Worm (Caenorhabditis elegans) whole organism, L4 larva: ENCODE data around the gene nhr-257.

Source experiments
- F10B5.3 ChIP-seq: sonication (generic microtip); optimal IDR thresholded peaks from 2 replicates; lab custom pipeline; 2016; ENCODE audit warnings: mild to moderate bottlenecking, missing genetic modification characterization, missing compliant biosample characterization
- F37D6.2 ChIP-seq: sonication (generic microtip); optimal IDR thresholded peaks from 2 replicates; lab custom pipeline; 2016; ENCODE audit warnings: mild to moderate bottlenecking, missing genetic modification characterization, missing compliant biosample characterization
- R02D3.7 ChIP-seq: fragments of 150-350 bp; sonication (generic microtip); optimal IDR thresholded peaks from 3 replicates; lab custom pipeline; 2014; ENCODE audit warnings: missing biosample characterization, missing genetic modification characterization
- T26A8.4 ChIP-seq: fragments of 200-800 bp; sonication (Bioruptor generic); IDR thresholded peaks from 2 replicates; pipeline ENCODE4 v1.3.6; 2022; ENCODE audit warnings: missing genetic modification characterization, missing compliant biosample characterization
- Y75B8A.6 ChIP-seq: fragments of 200-800 bp; sonication (Bioruptor generic); IDR thresholded peaks from 2 replicates; pipeline ENCODE4 v1.3.6; 2022; ENCODE audit warnings: missing genetic modification reagents, missing genetic modification characterization, missing compliant biosample characterization
- ama-1 ChIP-seq: fragments of 150-350 bp; optimal IDR thresholded peaks from 2 replicates; lab custom pipeline; 2014; ENCODE audit warnings: inconsistent platforms, mixed read lengths
- arid-1 ChIP-seq: fragments of 200-800 bp; sonication (Bioruptor generic); conservative IDR thresholded peaks from 2 replicates; pipeline ENCODE4 v1.3.6; 2022; ENCODE audit warnings: missing genetic modification reagents, missing genetic modification characterization, missing compliant biosample characterization
- attf-4 ChIP-seq: sonication (generic microtip); optimal IDR thresholded peaks from 3 replicates; lab custom pipeline; 2017; ENCODE audit warnings: missing biosample characterization, missing genetic modification characterization
- daf-19 ChIP-seq: fragments of 200-800 bp; sonication (Bioruptor generic); conservative IDR thresholded peaks from 2 replicates; pipeline ENCODE4 v1.3.6; 2022; ENCODE audit warnings: missing genetic modification characterization, missing compliant biosample characterization
- daf-8 ChIP-seq: fragments of 200-800 bp; sonication (Bioruptor generic); IDR thresholded peaks from 2 replicates; pipeline ENCODE4 v1.3.6; 2022; ENCODE audit warnings: missing genetic modification characterization, missing compliant biosample characterization
- dmd-9 ChIP-seq: fragments of 200-800 bp; sonication (Bioruptor generic); IDR thresholded peaks from 2 replicates; pipeline ENCODE4 v1.3.6; 2022; ENCODE audit warnings: missing genetic modification reagents, missing genetic modification characterization, missing compliant biosample characterization
- duxl-1 ChIP-seq: sonication (generic microtip); optimal IDR thresholded peaks from 2 replicates; lab custom pipeline; 2016; ENCODE audit warnings: mild to moderate bottlenecking, missing genetic modification characterization, moderate library complexity, missing compliant biosample characterization; ENCODE audit not compliant: poor library complexity
- egl-27 ChIP-seq: sonication (generic microtip); optimal IDR thresholded peaks from 3 replicates; lab custom pipeline; 2017; ENCODE audit warnings: missing biosample characterization, missing genetic modification reagents, missing genetic modification characterization
- fos-1 ChIP-seq: fragments of 150-350 bp; optimal IDR thresholded peaks from 2 replicates; lab custom pipeline; 2014; ENCODE audit warnings: missing biosample characterization, missing genetic modification characterization
- gei-8 ChIP-seq: fragments of 200-800 bp; sonication (Bioruptor generic); optimal IDR thresholded peaks from 2 replicates; lab custom pipeline; 2018; ENCODE audit warnings: mild to moderate bottlenecking, missing genetic modification characterization, missing compliant biosample characterization
- hif-1 ChIP-seq, 2 experiments: sonication (generic microtip); optimal IDR thresholded peaks; 2 replicates each; lab custom pipeline; 2016 to 2017; ENCODE audit warnings: missing compliant biosample characterization in 2 of 2, missing genetic modification characterization in 2 of 2, missing genetic modification reagents in 2 of 2, missing genotype in 2 of 2, mild to moderate bottlenecking in 1 of 2
- hlh-30 ChIP-seq: sonication (generic microtip); optimal IDR thresholded peaks from 2 replicates; lab custom pipeline; 2017; ENCODE audit warnings: antibody characterized with exemption, mild to moderate bottlenecking, missing genetic modification characterization, missing compliant biosample characterization; ENCODE audit not compliant: insufficient read depth
- hmg-1.1 ChIP-seq: fragments of 200-800 bp; sonication (Bioruptor generic); IDR thresholded peaks from 2 replicates; pipeline ENCODE4 v1.3.6; 2022; ENCODE audit warnings: missing genetic modification reagents, missing genetic modification characterization, missing compliant biosample characterization
- lin-1 ChIP-seq: fragments of 200-800 bp; sonication (Bioruptor generic); IDR thresholded peaks from 2 replicates; pipeline ENCODE4 v1.3.6; 2022; ENCODE audit warnings: missing genetic modification reagents, missing genetic modification characterization, missing compliant biosample characterization
- lin-15B ChIP-seq: fragments of 150-350 bp; sonication (generic microtip); optimal IDR thresholded peaks from 3 replicates; lab custom pipeline; 2014; ENCODE audit warnings: missing biosample characterization, missing genetic modification characterization
- lin-38 ChIP-seq: fragments of 200-800 bp; sonication (Bioruptor generic); IDR thresholded peaks from 2 replicates; pipeline ENCODE4 v1.3.6; 2022; ENCODE audit warnings: missing genetic modification reagents, missing genetic modification characterization, missing compliant biosample characterization
- madf-9 ChIP-seq: fragments of 200-800 bp; sonication (Bioruptor generic); conservative IDR thresholded peaks from 2 replicates; pipeline ENCODE4 v1.3.6; 2022; ENCODE audit warnings: missing genetic modification reagents, missing genetic modification characterization, missing compliant biosample characterization
- mdl-1 ChIP-seq, 2 experiments: fragments of 150-350 bp in 1 of 2; sonication (generic microtip) in 1 of 2; optimal IDR thresholded peaks; 2 replicates each; lab custom pipeline; 2014 to 2017; ENCODE audit warnings: missing biosample characterization in 2 of 2, missing genetic modification characterization in 2 of 2
- mdt-29 ChIP-seq: fragments of 200-800 bp; sonication (Bioruptor generic); IDR thresholded peaks from 2 replicates; pipeline ENCODE4 v1.3.6; 2022; ENCODE audit warnings: missing genetic modification reagents, missing genetic modification characterization, missing compliant biosample characterization
- mep-1 ChIP-seq: fragments of 150-350 bp; sonication (generic microtip); optimal IDR thresholded peaks from 3 replicates; lab custom pipeline; 2014; ENCODE audit warnings: missing biosample characterization, missing genetic modification characterization
- mes-2 ChIP-seq: sonication (generic microtip); optimal IDR thresholded peaks from 2 replicates; lab custom pipeline; 2016; ENCODE audit warnings: missing genotype, mild to moderate bottlenecking, missing genetic modification characterization, missing compliant biosample characterization; ENCODE audit not compliant: poor library complexity, severe bottlenecking
- mxl-2 ChIP-seq: fragments of 200-800 bp; sonication (Bioruptor generic); conservative IDR thresholded peaks from 2 replicates; pipeline ENCODE4 v1.3.6; 2022; ENCODE audit warnings: missing genetic modification reagents, missing genetic modification characterization, missing compliant biosample characterization
- nhr-10 ChIP-seq: fragments of 150-350 bp; optimal IDR thresholded peaks from 2 replicates; lab custom pipeline; 2014; ENCODE audit warnings: missing biosample characterization, missing genetic modification characterization
- nhr-11 ChIP-seq: fragments of 150-350 bp; optimal IDR thresholded peaks from 2 replicates; lab custom pipeline; 2014; ENCODE audit warnings: missing biosample characterization, missing genetic modification characterization
- nhr-111 ChIP-seq: fragments of 200-800 bp; sonication (Bioruptor generic); optimal IDR thresholded peaks from 2 replicates; lab custom pipeline; 2018; ENCODE audit warnings: mild to moderate bottlenecking, missing genetic modification characterization, missing compliant biosample characterization
- nhr-25 ChIP-seq: sonication (generic microtip); optimal IDR thresholded peaks from 2 replicates; lab custom pipeline; 2017; ENCODE audit warnings: missing genetic modification characterization, mild to moderate bottlenecking, missing compliant biosample characterization, antibody characterized with exemption, moderate library complexity, borderline replicate concordance; ENCODE audit not compliant: insufficient read depth
- nhr-28 ChIP-seq: fragments of 150-350 bp; optimal IDR thresholded peaks from 2 replicates; lab custom pipeline; 2014; ENCODE audit warnings: missing biosample characterization, missing genetic modification characterization
- nhr-76 ChIP-seq: fragments of 150-350 bp; optimal IDR thresholded peaks from 2 replicates; lab custom pipeline; 2014; ENCODE audit warnings: missing biosample characterization, missing genetic modification characterization
- pha-4 ChIP-seq, 2 experiments: fragments of 150-350 bp in 1 of 2; fragments of 200-800 bp in 1 of 2; sonication (Bioruptor generic) in 1 of 2; IDR thresholded peaks in 1 of 2; optimal IDR thresholded peaks in 1 of 2; 2 replicates each; pipeline versions ENCODE4 v1.3.6 to Lab custom; 2014 to 2022; ENCODE audit warnings: missing genetic modification characterization in 2 of 2, missing genetic modification reagents in 2 of 2, missing biosample characterization in 1 of 2, missing compliant biosample characterization in 1 of 2
- spr-3 ChIP-seq: fragments of 200-800 bp; sonication (Bioruptor generic); optimal IDR thresholded peaks from 2 replicates; lab custom pipeline; 2018; ENCODE audit warnings: mild to moderate bottlenecking, missing genetic modification characterization, missing compliant biosample characterization
- unc-39 ChIP-seq: sonication (generic microtip); optimal IDR thresholded peaks from 2 replicates; lab custom pipeline; 2017; ENCODE audit warnings: missing biosample characterization, missing genetic modification characterization
- unc-62 ChIP-seq, 3 experiments: fragments of 150-350 bp in 1 of 3; sonication (generic microtip); optimal IDR thresholded peaks in 2 of 3; peaks in 1 of 3; 1 replicate in 1 of 3; 2 replicates in 2 of 3; lab custom pipeline; 2014 to 2017; ENCODE audit warnings: missing biosample characterization in 3 of 3, missing genetic modification characterization in 3 of 3, missing genetic modification reagents in 3 of 3, missing genotype in 1 of 3
- zag-1 ChIP-seq: fragments of 150-350 bp; optimal IDR thresholded peaks from 2 replicates; lab custom pipeline; 2014; ENCODE audit warnings: missing biosample characterization, missing genetic modification characterization
- ztf-7 ChIP-seq: fragments of 150-350 bp; optimal IDR thresholded peaks from 2 replicates; lab custom pipeline; 2014; ENCODE audit warnings: missing biosample characterization, missing genetic modification characterization

nhr-257 gene

DNA sequence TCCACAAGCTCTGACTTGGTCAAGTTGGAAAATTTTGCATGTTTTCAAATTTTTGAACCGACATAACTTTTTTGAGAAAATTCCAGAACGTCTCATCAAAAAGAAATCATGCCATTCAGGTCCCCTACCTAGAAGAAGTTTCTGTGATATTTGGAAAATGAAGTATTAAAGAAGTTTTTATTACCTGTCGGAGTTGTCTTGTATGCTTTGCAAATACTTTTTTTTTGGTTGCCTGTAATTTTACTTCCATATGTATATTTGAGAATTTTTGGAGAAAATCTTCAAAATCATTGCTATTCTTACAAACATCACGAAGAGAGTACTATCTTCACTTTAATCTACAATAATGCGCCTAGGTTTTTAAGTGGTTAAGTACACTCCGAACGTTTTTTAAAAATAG, 2.1 kb upstream of the nhr-257 start, which contains the start of gene nhr-72 (continued):
- TF ChIP-seq dmd-9 (GFP tag; lab: Robert Waterston, UW) (no peak), mes-2 (no peak), unc-62 (GFP tag; optimal IDR thresholded peaks at IDR 0.05 in 1 of 2; lab: Kevin White, UChicago) (no peak), unc-62 (tag; optimal IDR thresholded peaks at IDR 0.05; lab: Kevin White, UChicago) (no peak), nhr-25 (no peak)

DNA sequence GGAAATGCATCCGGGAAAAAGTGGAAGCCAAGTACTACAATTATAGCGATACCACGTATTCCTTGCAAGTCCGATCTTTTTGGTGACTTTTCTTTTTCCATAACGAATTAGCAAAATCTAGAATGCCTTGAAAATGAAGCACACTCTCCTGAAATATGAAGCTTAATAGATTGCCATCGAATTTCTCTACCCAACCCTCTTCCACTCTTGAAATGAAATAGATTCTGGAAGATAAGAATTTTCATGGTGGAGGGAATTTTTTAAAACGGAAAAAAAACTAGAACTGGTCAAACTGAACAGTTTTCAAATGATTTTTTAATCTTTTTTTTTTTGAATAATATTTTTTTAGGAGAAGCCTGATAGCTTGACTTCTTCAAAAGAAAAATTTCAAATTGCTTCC, 8.1 kb downstream of the nhr-257 start, which contains the start of gene oac-11:
TSS of gene oac-11 (minus strand) at position 101 of the 400 bp plus-strand sequence.
- TF ChIP-seq unc-62 (GFP tag; optimal IDR thresholded peaks at IDR 0.05 in 1 of 2; lab: Kevin White, UChicago) (no peak), unc-62 (tag; optimal IDR thresholded peaks at IDR 0.05; lab: Kevin White, UChicago) (no peak), lin-15B (tag; lab: Kevin White, UChicago) (no peak), T26A8.4 (no peak), Y75B8A.6 (GFP tag; lab: Robert Waterston, UW) (no peak), daf-8 (GFP tag; lab: Robert Waterston, UW) (no peak)

DNA sequence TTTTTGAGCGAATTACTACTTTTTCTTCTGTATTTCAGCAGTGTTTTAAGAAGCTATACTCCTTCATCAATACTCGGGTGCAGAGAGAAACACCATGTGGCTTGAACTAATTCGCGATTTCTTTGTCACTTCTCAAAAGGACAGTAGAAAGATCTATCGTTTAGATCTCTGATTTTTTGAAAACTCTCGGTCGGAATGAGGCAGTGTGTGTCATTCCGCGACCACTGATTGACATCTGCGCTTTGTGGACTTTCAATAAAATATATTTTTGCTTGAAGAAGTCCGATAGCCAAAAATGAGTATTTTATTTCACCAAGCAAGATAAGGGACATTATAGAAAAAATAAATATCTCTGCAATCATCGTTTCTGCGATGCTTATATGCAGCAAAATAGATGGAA, 9.3 kb downstream of the nhr-257 start:
- no peak for TF ChIP-seq F37D6.2 (tag; lab: Kevin White, UChicago)
- TF ChIP-seq nhr-10 (tag; lab: Kevin White, UChicago): no peak
- no peak for TF ChIP-seq nhr-11 (tag; lab: Kevin White, UChicago)
- no peak for TF ChIP-seq daf-19 (GFP tag; lab: Robert Waterston, UW)
- no peak for TF ChIP-seq arid-1 (GFP tag; lab: Robert Waterston, UW)
- no peak for TF ChIP-seq ama-1
- TF ChIP-seq, all 104 proteins: peak for 0

DNA sequence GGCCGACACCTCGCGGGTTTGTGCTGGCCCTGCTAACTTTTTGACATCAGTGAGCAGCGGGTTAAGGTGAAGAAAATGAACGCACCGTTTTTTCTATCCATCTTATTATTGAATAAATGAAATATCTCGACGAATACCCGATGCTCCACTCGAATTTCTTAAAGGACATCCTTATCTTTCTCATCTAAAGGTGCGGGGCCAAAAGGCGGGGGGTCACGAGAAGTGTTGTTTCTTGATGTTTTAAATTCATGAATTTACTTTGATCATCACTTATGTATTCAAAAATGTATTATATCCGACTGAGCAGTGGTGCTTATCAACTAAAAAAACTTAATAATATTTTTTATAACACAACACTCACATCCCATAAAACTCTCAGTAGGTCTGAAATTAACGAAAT, 11.9 kb downstream of the nhr-257 start, which contains the start of gene nhr-261:
TSS of gene nhr-261 (minus strand) at position 101 of the 400 bp plus-strand sequence.
- TF ChIP-seq hlh-30 (tag; lab: Kevin White, UChicago) (no peak), ztf-7 (tag; lab: Kevin White, UChicago) (no peak), lin-38 (GFP tag; lab: Robert Waterston, UW) (no peak), zag-1 (tag; lab: Kevin White, UChicago) (no peak), mdt-29 (GFP tag; lab: Robert Waterston, UW) (no peak), unc-39 (no peak), mxl-2 (GFP tag; lab: Robert Waterston, UW) (no peak), duxl-1 (tag; lab: Kevin White, UChicago) (no peak)

DNA sequence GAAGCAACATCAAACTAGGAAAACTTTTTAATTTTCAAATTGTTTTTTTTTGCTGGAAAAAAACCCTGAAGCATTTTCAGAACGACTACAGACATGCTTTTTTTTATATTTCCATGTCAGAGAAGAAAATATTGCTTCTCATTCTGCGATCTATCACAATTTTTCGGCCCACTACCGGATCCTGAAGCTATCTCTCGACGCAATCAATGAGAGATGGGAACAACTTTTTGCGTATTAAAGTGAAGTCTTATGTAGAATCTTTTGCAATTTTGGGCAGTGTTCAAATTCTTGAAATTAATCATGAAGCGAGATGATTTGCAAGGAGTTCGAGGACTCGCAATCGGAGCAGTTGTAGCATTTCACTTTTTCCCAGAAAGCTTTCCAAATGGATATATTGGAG, 16.8 kb downstream of the nhr-257 start, which contains the start of gene oac-10:
TSS of gene oac-10 (plus strand) at position 301 of the 400 bp plus-strand sequence.
- TF ChIP-seq R02D3.7 (tag; lab: Kevin White, UChicago) (no peak), egl-27 (tag; lab: Kevin White, UChicago) (no peak), mep-1 (tag; lab: Kevin White, UChicago) (no peak), mdl-1 (tag; optimal IDR thresholded peaks at IDR 0.05; lab: Kevin White, UChicago) (no peak), daf-19 (GFP tag; lab: Robert Waterston, UW) (no peak), lin-1 (GFP tag; lab: Robert Waterston, UW) (no peak), nhr-111 (GFP tag; lab: Kevin White, UChicago) (no peak), hmg-1.1 (GFP tag; lab: Robert Waterston, UW) (no peak), gei-8 (no peak), spr-3 (GFP tag; lab: Kevin White, UChicago) (no peak), attf-4 (no peak), T26A8.4 (no peak), F10B5.3 (no peak), nhr-76 (tag; lab: Kevin White, UChicago) (no peak), madf-9 (no peak), pha-4 (GFP tag; IDR thresholded peaks at IDR 0.05; lab: Robert Waterston, UW) (no peak), pha-4 (tag; optimal IDR thresholded peaks at IDR 0.05; lab: Kevin White, UChicago) (no peak), nhr-28 (tag; lab: Kevin White, UChicago) (no peak), nhr-11 (tag; lab: Kevin White, UChicago) (no peak), hif-1 (tag; optimal IDR thresholded peaks at IDR 0.05; lab: Kevin White, UChicago) (no peak), fos-1 (tag; lab: Kevin White, UChicago) (no peak)
- TF ChIP-seq, all 104 proteins: peak for 0
